Worm (Caenorhabditis elegans): ENCODE data around the gene C06A8.6.

Gene C06A8.6

DNA sequence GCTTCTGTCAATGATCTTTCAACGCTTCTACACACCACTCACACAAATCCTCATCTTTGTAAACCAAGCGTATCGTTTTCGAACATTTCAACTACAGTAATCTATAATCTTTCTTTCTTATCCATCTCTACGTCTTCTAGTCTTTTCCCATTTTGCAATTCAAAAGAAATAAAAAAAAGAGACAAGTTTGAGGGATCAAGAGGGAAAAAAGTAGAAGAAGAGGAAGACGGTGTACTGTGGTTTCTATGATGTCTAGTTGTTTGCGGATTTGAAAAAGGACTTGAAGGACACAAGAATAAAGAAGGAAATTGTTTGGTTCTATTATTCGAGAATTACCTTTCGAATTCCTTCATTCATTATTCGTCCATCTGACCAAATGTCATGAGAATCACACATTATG lies 20.2 kb downstream of the C06A8.6 start:
- TF ChIP-seq unc-62 (GFP tag; optimal IDR thresholded peaks at IDR 0.05 in 1 of 2) (no peak), unc-62 (tag; optimal IDR thresholded peaks at IDR 0.05) (no peak), nhr-10 (tag; optimal IDR thresholded peaks at IDR 0.05) (no peak), madf-9 (GFP tag; conservative IDR thresholded peaks at IDR 0.05) (no peak), jun-1 (tag; optimal IDR thresholded peaks at IDR 0.05) (no peak)

DNA sequence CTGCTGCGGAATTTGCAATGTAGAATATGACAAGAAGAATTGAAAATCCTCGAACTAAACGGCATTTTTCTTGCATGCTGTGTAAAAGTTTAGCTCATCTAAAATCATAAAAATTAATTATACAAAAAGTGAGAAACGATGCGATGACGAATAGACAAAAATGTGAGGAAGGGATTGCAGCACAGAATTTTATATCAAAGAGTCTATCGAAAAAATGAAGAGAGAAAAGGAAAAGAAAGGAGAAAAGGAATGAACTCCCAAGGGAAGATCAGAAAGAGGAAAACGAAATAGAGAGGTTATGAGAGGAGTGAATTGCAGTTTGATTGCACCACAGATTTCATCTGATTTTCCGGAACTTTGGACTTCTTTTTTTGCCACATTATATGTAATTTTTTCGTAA lies 21.9 kb downstream of the C06A8.6 start, which contains the start of gene glr-4:
Gene glr-4 (minus strand): TSS at position 101 of the 400 bp plus-strand sequence.
- no peak for TF ChIP-seq php-3 (GFP tag; IDR thresholded peaks at IDR 0.05)
- no peak for TF ChIP-seq ztf-7 (tag; optimal IDR thresholded peaks at IDR 0.05)
- TF ChIP-seq F26F4.8 (GFP tag; conservative IDR thresholded peaks at IDR 0.05): no peak
- TF ChIP-seq fos-1 (tag; optimal IDR thresholded peaks at IDR 0.05): no peak

DNA sequence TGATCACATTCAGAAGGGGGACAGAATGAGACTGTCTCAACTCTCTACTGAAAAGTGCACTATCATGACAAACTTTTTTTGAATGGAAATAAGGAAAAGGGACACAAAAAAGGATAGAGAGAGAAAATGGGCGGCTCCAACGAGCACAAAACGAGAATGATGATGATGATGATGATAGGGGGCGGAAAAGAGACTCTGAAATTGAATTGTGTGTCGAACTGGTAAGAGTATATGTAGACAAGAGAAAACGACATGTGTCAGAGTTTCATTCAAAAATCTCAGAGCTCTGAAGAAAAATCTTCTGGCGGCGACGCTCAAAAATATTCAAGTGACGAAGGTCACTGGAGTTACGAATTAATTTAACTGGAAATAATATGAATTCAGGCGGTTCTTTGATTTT lies 23.0 kb downstream of the C06A8.6 start:
- TF ChIP-seq pha-4 (GFP tag; IDR thresholded peaks at IDR 0.05) (no peak), pha-4 (tag; optimal IDR thresholded peaks at IDR 0.05) (no peak), fkh-10 (GFP tag; optimal IDR thresholded peaks at IDR 0.05) (peak; percentile 10), ces-1 (GFP tag; optimal IDR thresholded peaks at IDR 0.05) (peak; percentile 40)

DNA sequence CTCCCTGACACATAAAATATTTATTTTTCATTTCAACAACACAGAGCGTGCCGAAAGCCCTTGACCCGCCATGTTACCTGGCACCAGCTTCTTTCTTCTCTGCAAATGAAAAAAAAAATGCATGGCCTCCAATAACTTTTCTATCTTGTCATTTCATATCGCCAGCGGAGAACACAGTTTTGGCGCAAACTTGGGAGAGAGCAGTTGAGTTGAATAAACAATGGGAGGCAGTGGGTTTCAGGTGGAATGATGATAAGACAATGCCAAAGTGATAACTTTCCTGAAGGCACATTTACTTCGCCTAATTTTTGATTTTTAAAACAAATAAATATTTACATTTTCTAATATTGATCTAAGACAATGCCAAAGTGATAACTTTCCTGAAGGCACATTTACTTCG lies 29.0 kb downstream of the C06A8.6 start:
- TF ChIP-seq zip-2 (tag; optimal IDR thresholded peaks at IDR 0.05) (no peak), lin-13 (GFP tag; optimal IDR thresholded peaks at IDR 0.05) (no peak), ZK337.2 (GFP tag; IDR thresholded peaks at IDR 0.05) (no peak), tra-1 (GFP tag; IDR thresholded peaks at IDR 0.05) (no peak), madf-5 (GFP tag; IDR thresholded peaks at IDR 0.05) (no peak), pqm-1 (tag; optimal IDR thresholded peaks at IDR 0.05) (peak; percentile 52), mes-2 (tag; optimal IDR thresholded peaks at IDR 0.05; ENCODE audit: poor library complexity, severe bottlenecking) (no peak), hmg-1.1 (GFP tag; IDR thresholded peaks at IDR 0.05) (no peak), nhr-42 (GFP tag; IDR thresholded peaks at IDR 0.05) (no peak), D1046.2 (GFP tag; IDR thresholded peaks at IDR 0.05) (no peak), dmd-6 (GFP tag; IDR thresholded peaks at IDR 0.05) (peak; percentile 25; the same call in 1 of the 2 replicates), T26A8.4 (GFP tag; IDR thresholded peaks at IDR 0.05) (no peak), Y105C5A.15 (GFP tag; IDR thresholded peaks at IDR 0.05) (no peak), skn-1 (tag; optimal IDR thresholded peaks at IDR 0.05) (no peak), saeg-2 (GFP tag; IDR thresholded peaks at IDR 0.05) (no peak)

DNA sequence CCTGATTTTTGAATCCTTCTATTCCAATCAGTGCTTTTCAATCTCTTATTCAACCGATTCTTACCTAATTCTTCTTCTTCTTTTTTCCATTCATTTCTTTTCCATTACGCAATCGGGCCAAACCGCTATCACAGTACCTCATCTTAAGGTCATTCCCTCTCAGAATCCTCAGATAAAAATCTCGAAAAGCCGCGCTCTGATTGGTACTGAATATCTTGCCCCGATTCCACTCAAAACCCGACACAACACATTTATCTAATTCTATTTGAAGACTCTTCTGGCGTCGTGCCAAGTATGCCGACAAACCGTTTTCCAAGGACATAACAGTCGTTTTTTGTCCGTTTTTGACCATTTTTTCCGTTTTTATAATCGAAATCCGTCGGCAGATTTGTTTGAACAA lies 29.6 kb downstream of the C06A8.6 start:
- TF ChIP-seq nhr-28 (tag; optimal IDR thresholded peaks at IDR 0.05) (no peak), nhr-42 (GFP tag; IDR thresholded peaks at IDR 0.05) (no peak), fkh-10 (GFP tag; optimal IDR thresholded peaks at IDR 0.05) (no peak), nhr-11 (tag; optimal IDR thresholded peaks at IDR 0.05) (no peak), rbr-2 (tag; optimal IDR thresholded peaks at IDR 0.05) (no peak), ztf-7 (tag; optimal IDR thresholded peaks at IDR 0.05) (no peak), Y75B8A.6 (GFP tag; IDR thresholded peaks at IDR 0.05) (no peak), nhr-237 (tag; optimal IDR thresholded peaks at IDR 0.05) (no peak), tra-1 (GFP tag; IDR thresholded peaks at IDR 0.05) (no peak), daf-19 (GFP tag; conservative IDR thresholded peaks at IDR 0.05) (no peak), gei-8 (GFP tag; optimal IDR thresholded peaks at IDR 0.05) (no peak), daf-8 (GFP tag; IDR thresholded peaks at IDR 0.05) (no peak), lin-1 (GFP tag; IDR thresholded peaks at IDR 0.05) (no peak), unc-130 (GFP tag; optimal IDR thresholded peaks at IDR 0.05) (no peak), F10B5.3 (tag; optimal IDR thresholded peaks at IDR 0.05) (no peak)

Measured in whole organism, L4 larva.